Worm (Caenorhabditis elegans) whole organism, L4 larva: Measurements from ENCODE around the gene otpl-1.

Experiments
- R02D3.7 ChIP-seq: fragments of 150-350 bp; sonication (generic microtip); optimal IDR thresholded peaks from 3 replicates; lab custom pipeline; 2014; ENCODE audit warnings: missing biosample characterization, missing genetic modification characterization
- ama-1 ChIP-seq: fragments of 150-350 bp; optimal IDR thresholded peaks from 2 replicates; lab custom pipeline; 2014; ENCODE audit warnings: inconsistent platforms, mixed read lengths
- ceh-28 ChIP-seq: fragments of 150-350 bp; optimal IDR thresholded peaks from 2 replicates; lab custom pipeline; 2014; ENCODE audit warnings: missing biosample characterization, missing genetic modification reagents, missing genetic modification characterization
- daf-8 ChIP-seq: fragments of 200-800 bp; sonication (Bioruptor generic); IDR thresholded peaks from 2 replicates; pipeline ENCODE4 v1.3.6; 2022; ENCODE audit warnings: missing genetic modification characterization, missing compliant biosample characterization
- duxl-1 ChIP-seq: sonication (generic microtip); optimal IDR thresholded peaks from 2 replicates; lab custom pipeline; 2016; ENCODE audit warnings: mild to moderate bottlenecking, missing genetic modification characterization, moderate library complexity, missing compliant biosample characterization; ENCODE audit not compliant: poor library complexity
- egl-27 ChIP-seq: sonication (generic microtip); optimal IDR thresholded peaks from 3 replicates; lab custom pipeline; 2017; ENCODE audit warnings: missing biosample characterization, missing genetic modification reagents, missing genetic modification characterization
- fkh-10 ChIP-seq: fragments of 150-350 bp; optimal IDR thresholded peaks from 2 replicates; lab custom pipeline; 2014; ENCODE audit warnings: missing biosample characterization, missing genetic modification reagents, missing genetic modification characterization
- lin-15B ChIP-seq: fragments of 150-350 bp; sonication (generic microtip); optimal IDR thresholded peaks from 3 replicates; lab custom pipeline; 2014; ENCODE audit warnings: missing biosample characterization, missing genetic modification characterization
- lin-39 ChIP-seq: fragments of 150-350 bp; optimal IDR thresholded peaks from 2 replicates; lab custom pipeline; 2014; ENCODE audit warnings: missing biosample characterization, missing genetic modification reagents, missing genetic modification characterization
- pqm-1 ChIP-seq: sonication (generic microtip); optimal IDR thresholded peaks from 2 replicates; lab custom pipeline; 2017; ENCODE audit warnings: missing biosample characterization, missing genetic modification characterization
- saeg-2 ChIP-seq: fragments of 200-800 bp; sonication (Bioruptor generic); IDR thresholded peaks from 2 replicates; pipeline ENCODE4 v1.3.6; 2022; ENCODE audit warnings: missing genetic modification reagents, missing genetic modification characterization, missing compliant biosample characterization
- snpc-4 ChIP-seq: fragments of 150-350 bp; optimal IDR thresholded peaks from 2 replicates; lab custom pipeline; 2014; ENCODE audit warnings: missing biosample characterization, missing genetic modification characterization
- unc-39 ChIP-seq: sonication (generic microtip); optimal IDR thresholded peaks from 2 replicates; lab custom pipeline; 2017; ENCODE audit warnings: missing biosample characterization, missing genetic modification characterization
- unc-62 ChIP-seq, 3 experiments: fragments of 150-350 bp in 1 of 3; sonication (generic microtip); optimal IDR thresholded peaks in 2 of 3; peaks in 1 of 3; 1 replicate in 1 of 3; 2 replicates in 2 of 3; lab custom pipeline; 2014 to 2017; ENCODE audit warnings: missing biosample characterization in 3 of 3, missing genetic modification characterization in 3 of 3, missing genetic modification reagents in 3 of 3, missing genotype in 1 of 3

- TF ChIP-seq egl-27 (tag; lab: Kevin White, UChicago) (no peak), daf-8 (GFP tag; lab: Robert Waterston, UW) (no peak), lin-15B (tag; lab: Kevin White, UChicago) (no peak), saeg-2 (GFP tag; lab: Robert Waterston, UW) (no peak), fkh-10 (GFP tag; lab: Kevin White, UChicago) (peak; percentile 33), unc-39 (tag; lab: Kevin White, UChicago) (no peak), pqm-1 (tag; lab: Kevin White, UChicago) (no peak), ceh-28 (tag; lab: Kevin White, UChicago) (no peak), R02D3.7 (tag; lab: Kevin White, UChicago) (no peak), snpc-4 (tag; lab: Kevin White, UChicago) (peak; percentile 47), unc-62 (GFP tag; optimal IDR thresholded peaks at IDR 0.05 in 1 of 2; lab: Kevin White, UChicago) (no peak), unc-62 (tag; optimal IDR thresholded peaks at IDR 0.05; lab: Kevin White, UChicago) (no peak), ama-1 (no peak), duxl-1 (no peak), lin-39 (tag; lab: Kevin White, UChicago) (no peak)
Measured at ce11 chrIV:3519352-3519751, 49.4 kb upstream of the otpl-1 start.
